Worm (Caenorhabditis elegans): ENCODE data around the gene col-110.

The col-110 gene

ce11 chrIV:4585991-4586390 is 23.5 kb downstream of the col-110 start:
- no peak for TF ChIP-seq nhr-11 (tag; optimal IDR thresholded peaks at IDR 0.05)
- TF ChIP-seq fkh-10 (GFP tag; optimal IDR thresholded peaks at IDR 0.05), result peak; percentile 97
- no peak for TF ChIP-seq daf-12 (tag; optimal IDR thresholded peaks at IDR 0.05)
- TF ChIP-seq sea-2 (GFP tag; optimal IDR thresholded peaks at IDR 0.05), result peak; percentile 17
- peak; percentile 6 for TF ChIP-seq lin-15B (tag; optimal IDR thresholded peaks at IDR 0.05)
- TF ChIP-seq nfya-1 (tag; optimal IDR thresholded peaks at IDR 0.05; ENCODE audit: insufficient read depth), result peak; percentile 49

DNA sequence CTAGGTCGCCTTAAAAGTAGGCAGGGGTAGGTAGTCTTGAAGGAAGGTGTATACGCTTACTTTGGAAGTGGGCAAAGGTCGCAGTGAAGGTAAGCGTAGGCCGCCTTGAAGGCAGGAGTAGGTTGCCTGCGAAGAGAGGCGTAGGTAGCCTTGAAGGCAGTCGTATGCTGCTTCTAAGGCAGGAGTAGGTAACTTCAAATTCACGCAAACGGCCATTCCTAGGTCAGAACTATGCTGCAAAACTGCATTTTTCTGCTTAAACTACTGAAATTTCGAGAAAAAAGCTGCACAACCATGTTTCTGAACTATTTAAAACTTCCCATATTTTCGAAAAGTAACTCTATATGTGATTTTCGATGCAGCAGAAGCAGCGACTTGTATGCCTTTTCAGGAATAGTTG is 30.0 kb downstream of the col-110 start:
- TF ChIP-seq daf-12 (tag; optimal IDR thresholded peaks at IDR 0.05) (no peak), elt-1 (tag; optimal IDR thresholded peaks at IDR 0.05) (no peak), lin-15B (tag; optimal IDR thresholded peaks at IDR 0.05) (no peak), tbx-2 (tag; optimal IDR thresholded peaks at IDR 0.05) (no peak), pha-4 (tag; optimal IDR thresholded peaks at IDR 0.05) (no peak), aly-2 (tag; optimal IDR thresholded peaks at IDR 0.05) (no peak), zag-1 (tag; optimal IDR thresholded peaks at IDR 0.05) (no peak), elt-3 (tag; optimal IDR thresholded peaks at IDR 0.05) (no peak), fkh-2 (tag; optimal IDR thresholded peaks at IDR 0.05) (no peak), hmg-11 (tag; optimal IDR thresholded peaks at IDR 0.05) (no peak), lin-39 (tag; optimal IDR thresholded peaks at IDR 0.05) (no peak), ztf-4 (tag; optimal IDR thresholded peaks at IDR 0.05) (no peak), ama-1 (optimal IDR thresholded peaks at IDR 0.05) (no peak), pqm-1 (tag; optimal IDR thresholded peaks at IDR 0.05) (no peak), elt-2 (tag; optimal IDR thresholded peaks at IDR 0.05) (no peak)

ce11 chrIV:4576847-4577246 is 32.6 kb downstream of the col-110 start:
- TF ChIP-seq lin-39 (tag; optimal IDR thresholded peaks at IDR 0.05), result peak; percentile 7
- no peak for TF ChIP-seq ztf-11 (tag; optimal IDR thresholded peaks at IDR 0.05)

- TF ChIP-seq egl-27 (tag; optimal IDR thresholded peaks at IDR 0.05), result no peak
- no peak for TF ChIP-seq unc-62 (GFP tag; optimal IDR thresholded peaks at IDR 0.05)
- TF ChIP-seq nhr-11 (tag; optimal IDR thresholded peaks at IDR 0.05), result no peak
- TF ChIP-seq nfya-1 (tag; optimal IDR thresholded peaks at IDR 0.05; ENCODE audit: insufficient read depth), result peak; percentile 21
- TF ChIP-seq pqm-1 (tag; optimal IDR thresholded peaks at IDR 0.05), result no peak
- TF ChIP-seq mml-1 (tag; optimal IDR thresholded peaks at IDR 0.05), result no peak
Observed at ce11 chrIV:4574051-4574450, 35.4 kb downstream of the col-110 start.

- TF ChIP-seq fkh-10 (GFP tag; optimal IDR thresholded peaks at IDR 0.05), result peak; percentile 63
- TF ChIP-seq nfya-1 (tag; optimal IDR thresholded peaks at IDR 0.05; ENCODE audit: insufficient read depth), result peak; percentile 11
- TF ChIP-seq fkh-2 (tag; optimal IDR thresholded peaks at IDR 0.05), result no peak
Observed at ce11 chrIV:4570599-4570998, 38.9 kb downstream of the col-110 start.

DNA sequence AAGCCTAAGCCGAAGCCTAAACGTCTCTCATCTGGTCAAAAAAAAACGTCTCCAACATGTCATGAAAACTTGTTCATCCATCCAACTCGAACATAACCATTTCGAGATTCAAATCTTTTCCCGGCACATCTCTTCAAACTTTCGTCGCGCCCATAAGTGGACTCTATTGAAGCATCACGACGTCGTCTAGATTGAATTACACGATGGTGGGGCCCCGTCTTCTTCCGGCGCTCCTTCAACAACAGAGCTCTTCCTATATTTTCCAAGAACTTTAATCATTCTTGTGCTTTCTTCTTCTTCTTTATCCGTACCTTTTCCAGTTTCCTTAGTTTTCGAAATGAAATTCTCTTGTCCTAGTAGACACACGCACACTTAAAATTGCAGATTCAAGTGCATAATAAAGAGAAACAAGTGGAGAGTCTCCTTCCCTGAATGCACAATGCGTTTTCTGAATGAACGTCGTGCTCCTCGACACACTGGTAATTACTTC is 41.0 kb downstream of the col-110 start, which contains the start of gene F28E10.1:
Gene F28E10.1 (plus strand): TSS at position 440 of the 490 bp plus-strand sequence.
- TF ChIP-seq fkh-2 (tag; optimal IDR thresholded peaks at IDR 0.05) (no peak), fkh-10 (GFP tag; optimal IDR thresholded peaks at IDR 0.05) (peak; percentile 73), ceh-16 (tag; optimal IDR thresholded peaks at IDR 0.05) (no peak), hmg-11 (tag; optimal IDR thresholded peaks at IDR 0.05) (no peak), lin-39 (tag; optimal IDR thresholded peaks at IDR 0.05) (peak; percentile 1)

- no peak for TF ChIP-seq sea-2 (GFP tag; optimal IDR thresholded peaks at IDR 0.05)
- TF ChIP-seq mml-1 (tag; optimal IDR thresholded peaks at IDR 0.05), result no peak
- TF ChIP-seq ceh-82 (tag; optimal IDR thresholded peaks at IDR 0.05), result no peak
- TF ChIP-seq pha-4 (tag; optimal IDR thresholded peaks at IDR 0.05), result no peak
- TF ChIP-seq fkh-2 (tag; optimal IDR thresholded peaks at IDR 0.05), result no peak
- TF ChIP-seq elt-1 (tag; optimal IDR thresholded peaks at IDR 0.05), result no peak
- TF ChIP-seq nhr-11 (tag; optimal IDR thresholded peaks at IDR 0.05), result no peak
- no peak for TF ChIP-seq jun-1 (tag; optimal IDR thresholded peaks at IDR 0.05)
- no peak for TF ChIP-seq ztf-11 (tag; optimal IDR thresholded peaks at IDR 0.05)
- TF ChIP-seq zag-1 (tag; optimal IDR thresholded peaks at IDR 0.05), result no peak
- no peak for TF ChIP-seq skn-1 (tag; optimal IDR thresholded peaks at IDR 0.05)
- TF ChIP-seq nhr-12 (tag; optimal IDR thresholded peaks at IDR 0.05), result no peak
- TF ChIP-seq ceh-9 (tag; optimal IDR thresholded peaks at IDR 0.05), result no peak
- no peak for TF ChIP-seq elt-3 (tag; optimal IDR thresholded peaks at IDR 0.05)
- TF ChIP-seq hmg-11 (tag; optimal IDR thresholded peaks at IDR 0.05), result no peak
- TF ChIP-seq nhr-77 (tag; optimal IDR thresholded peaks at IDR 0.05), result no peak
- TF ChIP-seq elt-2 (tag; optimal IDR thresholded peaks at IDR 0.05), result no peak
- no peak for TF ChIP-seq nhr-28 (tag; optimal IDR thresholded peaks at IDR 0.05)
- TF ChIP-seq ceh-28 (tag; optimal IDR thresholded peaks at IDR 0.05), result no peak
Observed at ce11 chrIV:4567343-4567742, 42.1 kb downstream of the col-110 start, which contains the start of gene F28E10.4. Gene F28E10.4 (minus strand): TSS chrIV:4567443.
